Worm (Caenorhabditis elegans): ENCODE data around the gene irld-48.
A peak's percentile ranks its signal among the peaks of the same experiment; 100 is the strongest.

The irld-48 gene

DNA sequence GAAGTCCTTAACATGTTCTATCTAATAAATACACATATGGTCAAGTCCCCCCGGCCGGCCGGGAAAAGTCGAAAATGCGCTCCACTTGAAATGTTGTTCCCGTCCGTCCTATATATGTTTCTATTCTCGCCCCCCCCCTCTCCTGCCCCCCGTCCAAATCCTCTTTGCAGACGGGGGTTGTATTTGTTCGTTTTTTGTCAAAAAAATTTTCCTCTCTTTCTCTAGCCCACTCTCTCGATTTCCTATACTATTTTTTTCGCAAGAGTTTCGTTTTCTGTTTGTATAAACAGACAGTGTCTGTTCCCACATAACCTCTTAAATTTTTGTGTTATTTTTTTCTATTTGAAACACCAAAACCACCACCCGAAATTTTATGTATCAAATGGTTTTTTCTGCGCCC lies 11.2 kb downstream of the irld-48 start:
- TF ChIP-seq ceh-28 (tag; optimal IDR thresholded peaks at IDR 0.05) (no peak), pha-4 (tag; optimal IDR thresholded peaks at IDR 0.05) (peak; percentile 95), nfya-1 (tag; optimal IDR thresholded peaks at IDR 0.05; ENCODE audit: insufficient read depth) (peak; percentile 10)

DNA sequence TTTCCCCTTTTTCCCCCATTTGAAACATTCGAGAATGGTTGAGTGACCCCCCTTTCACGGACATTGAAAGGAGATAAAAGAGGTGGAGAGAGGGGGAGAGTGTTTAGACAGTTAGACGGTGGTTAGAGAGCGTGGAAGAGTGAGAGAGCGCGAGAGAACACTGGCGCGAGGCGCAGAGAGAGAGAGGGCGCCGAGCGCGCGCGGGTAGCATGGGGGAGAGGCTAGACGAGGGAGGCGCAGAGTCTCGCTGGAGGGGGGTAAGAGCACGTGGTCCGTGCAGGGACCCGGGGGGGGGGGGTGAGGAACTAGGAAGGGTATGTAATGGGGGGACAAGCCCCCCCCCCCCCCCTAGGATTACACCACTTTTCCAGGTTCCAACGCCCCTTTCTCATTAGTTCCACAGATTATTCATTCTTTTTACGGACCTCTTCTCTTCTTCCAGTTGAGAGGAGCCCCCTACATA lies 18.1 kb downstream of the irld-48 start:
- TF ChIP-seq elt-3 (tag; optimal IDR thresholded peaks at IDR 0.05) (peak in 2 of 3 experiments; percentile 1 to 37), ztf-11 (tag; optimal IDR thresholded peaks at IDR 0.05) (no peak), ceh-28 (tag; optimal IDR thresholded peaks at IDR 0.05) (peak; percentile 90), lin-39 (tag; optimal IDR thresholded peaks at IDR 0.05) (peak; percentile 99), elt-1 (tag; optimal IDR thresholded peaks at IDR 0.05) (peak; percentile 84), daf-12 (tag; optimal IDR thresholded peaks at IDR 0.05) (peak; percentile 60), sea-2 (GFP tag; optimal IDR thresholded peaks at IDR 0.05) (peak; percentile 7), fkh-2 (tag; optimal IDR thresholded peaks at IDR 0.05) (no peak), nhr-25 (tag; optimal IDR thresholded peaks at IDR 0.05) (peak; percentile 97), eor-1 (tag; optimal IDR thresholded peaks at IDR 0.05) (peak in 1 of 2 experiments; percentile 83), nhr-67 (tag; optimal IDR thresholded peaks at IDR 0.05) (no peak), egl-27 (tag; optimal IDR thresholded peaks at IDR 0.05) (peak; percentile 87), R02D3.7 (tag; optimal IDR thresholded peaks at IDR 0.05) (peak; percentile 78), mdl-1 (tag; optimal IDR thresholded peaks at IDR 0.05) (peak; percentile 98), hmg-11 (tag; optimal IDR thresholded peaks at IDR 0.05) (peak; percentile 81), tbx-2 (tag; optimal IDR thresholded peaks at IDR 0.05) (peak; percentile 82), zag-1 (tag; optimal IDR thresholded peaks at IDR 0.05) (peak; percentile 80), nhr-11 (tag; optimal IDR thresholded peaks at IDR 0.05) (peak; percentile 81), egl-5 (tag; optimal IDR thresholded peaks at IDR 0.05) (peak; percentile 74), pqm-1 (tag; optimal IDR thresholded peaks at IDR 0.05) (peak; percentile 84), ztf-4 (tag; optimal IDR thresholded peaks at IDR 0.05) (no peak), lin-15B (tag; optimal IDR thresholded peaks at IDR 0.05) (peak; percentile 63), lsy-12 (tag; optimal IDR thresholded peaks at IDR 0.05) (peak; percentile 95), snpc-4 (tag; optimal IDR thresholded peaks at IDR 0.05) (peak; percentile 47), nhr-76 (tag; optimal IDR thresholded peaks at IDR 0.05) (no peak), nhr-237 (tag; optimal IDR thresholded peaks at IDR 0.05) (no peak), jun-1 (tag; optimal IDR thresholded peaks at IDR 0.05) (peak; percentile 98), nfya-1 (tag; optimal IDR thresholded peaks at IDR 0.05; ENCODE audit: insufficient read depth) (peak; percentile 95), ZK546.5 (tag; optimal IDR thresholded peaks at IDR 0.05) (no peak), skn-1 (tag; optimal IDR thresholded peaks at IDR 0.05) (peak; percentile 59), elt-2 (tag; optimal IDR thresholded peaks at IDR 0.05) (peak; percentile 87), mml-1 (tag; optimal IDR thresholded peaks at IDR 0.05) (no peak), fos-1 (tag; optimal IDR thresholded peaks at IDR 0.05) (peak; percentile 70), ceh-16 (tag; optimal IDR thresholded peaks at IDR 0.05) (no peak), nhr-23 (tag; optimal IDR thresholded peaks at IDR 0.05) (peak; percentile 97), nhr-43 (tag; optimal IDR thresholded peaks at IDR 0.05; ENCODE audit: poor library complexity, severe bottlenecking) (peak; percentile 93), ama-1 (optimal IDR thresholded peaks at IDR 0.05) (peak; percentile 82), unc-39 (tag; optimal IDR thresholded peaks at IDR 0.05) (no peak), unc-62 (GFP tag; optimal IDR thresholded peaks at IDR 0.05) (peak; percentile 78), fkh-10 (GFP tag; optimal IDR thresholded peaks at IDR 0.05) (peak; percentile 69), ceh-82 (tag; optimal IDR thresholded peaks at IDR 0.05) (peak; percentile 87), pha-4 (tag; optimal IDR thresholded peaks at IDR 0.05) (peak; percentile 97)
